Worm (Caenorhabditis elegans): Measurements from ENCODE around the gene tomm-7.

DNA sequence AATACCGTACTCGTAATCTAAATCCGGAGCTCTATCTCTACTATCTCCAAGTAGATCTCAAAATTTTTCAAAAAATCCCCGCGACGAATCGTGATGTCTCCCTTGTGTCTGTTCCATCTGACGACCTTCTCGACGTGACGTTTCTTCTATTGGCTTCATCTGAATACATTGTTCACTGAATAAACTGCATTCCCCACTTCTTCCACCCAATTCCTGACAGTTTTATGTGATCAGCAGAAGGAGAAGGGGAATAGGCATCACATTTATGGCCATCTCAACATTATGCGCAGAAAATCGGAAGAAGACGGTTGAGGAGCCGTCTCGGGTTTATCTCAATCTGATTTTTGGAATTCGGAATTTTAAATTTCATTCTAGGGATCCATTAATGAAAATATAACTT, 40.4 kb upstream of the tomm-7 start:
- no peak for TF ChIP-seq him-1 (tag; optimal IDR thresholded peaks at IDR 0.05)
- TF ChIP-seq dao-5 (tag; optimal IDR thresholded peaks at IDR 0.05): no peak
- TF ChIP-seq W03F9.2 (tag; optimal IDR thresholded peaks at IDR 0.05): no peak

Measured in whole organism, L4/young adult.